Worm (Caenorhabditis elegans): ENCODE results near the gene nhr-78.

DNA sequence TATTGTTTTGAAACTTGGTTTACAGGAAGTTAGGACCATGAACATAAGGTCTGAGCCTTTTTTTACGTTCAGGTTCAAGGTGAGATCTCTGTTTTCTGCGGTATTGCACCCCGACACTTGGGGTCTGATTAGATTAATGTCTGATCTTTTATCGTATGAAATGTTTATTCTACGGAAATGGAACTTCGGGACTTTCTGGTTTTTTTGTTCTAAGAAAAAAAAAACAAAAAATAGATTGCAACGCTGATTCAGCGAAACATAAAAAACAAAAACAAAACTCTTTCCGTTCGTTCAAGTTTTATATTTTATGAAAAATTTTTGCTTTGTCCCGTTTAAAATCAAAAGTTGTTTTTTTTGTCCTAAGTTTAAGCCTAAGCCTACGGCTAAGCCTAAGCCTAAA is 12.5 kb downstream of the nhr-78 start, which contains the start of gene F36A4.5:
- TF ChIP-seq pes-1 (GFP tag; IDR thresholded peaks at IDR 0.05) (no peak), scrt-1 (GFP tag; IDR thresholded peaks at IDR 0.05) (no peak), hmbx-1 (tag; optimal IDR thresholded peaks at IDR 0.05) (no peak), ama-1 (optimal IDR thresholded peaks at IDR 0.05) (no peak), tra-4 (tag; optimal IDR thresholded peaks at IDR 0.05) (no peak), hmg-4 (GFP tag; optimal IDR thresholded peaks at IDR 0.05) (no peak), flt-1 (GFP tag; IDR thresholded peaks at IDR 0.05) (no peak), ets-7 (tag; optimal IDR thresholded peaks at IDR 0.05) (no peak), tbx-11 (GFP tag; IDR thresholded peaks at IDR 0.05) (no peak), hnd-1 (tag; optimal IDR thresholded peaks at IDR 0.05) (no peak), ceh-36 (tag; optimal IDR thresholded peaks at IDR 0.05) (no peak), ceh-13 (GFP tag; optimal IDR thresholded peaks at IDR 0.05) (no peak)
